Worm (Caenorhabditis elegans) whole organism, young adult: ENCODE results near the gene nhr-25.

Source experiments
- Y53F4B.3 ChIP-seq: fragments of 200-800 bp; sonication (Bioruptor generic); IDR thresholded peaks from 2 replicates; pipeline ENCODE4 v1.3.6; 2022; ENCODE audit warnings: missing genetic modification reagents, missing genetic modification characterization, missing compliant biosample characterization
- Y56A3A.18 ChIP-seq: fragments of 200-800 bp; sonication (Bioruptor generic); IDR thresholded peaks from 2 replicates; pipeline ENCODE4 v1.3.6; 2022; ENCODE audit warnings: missing genetic modification reagents, missing genetic modification characterization, missing compliant biosample characterization
- ama-1 ChIP-seq, 3 experiments: fragments of 150-350 bp in 1 of 3; sonication (generic microtip) in 2 of 3; optimal IDR thresholded peaks; 2 replicates each; lab custom pipeline; 2014 to 2018; ENCODE audit warnings: missing biosample characterization in 2 of 3, missing genetic modification characterization in 2 of 3, missing genetic modification reagents in 2 of 3
- bed-1 ChIP-seq: fragments of 200-800 bp; sonication (Bioruptor generic); IDR thresholded peaks from 2 replicates; pipeline ENCODE4 v1.3.6; 2022; ENCODE audit warnings: missing genetic modification reagents, missing genetic modification characterization, missing compliant biosample characterization
- dox-1 ChIP-seq: fragments of 200-800 bp; sonication (Bioruptor generic); IDR thresholded peaks from 2 replicates; pipeline ENCODE4 v1.3.6; 2022; ENCODE audit warnings: missing genetic modification reagents, missing genetic modification characterization, missing compliant biosample characterization
- egl-18 ChIP-seq: fragments of 200-800 bp; sonication (Bioruptor generic); IDR thresholded peaks from 2 replicates; pipeline ENCODE4 v1.3.6; 2022; ENCODE audit warnings: missing genetic modification reagents, missing genetic modification characterization, missing compliant biosample characterization
- lsy-27 ChIP-seq: sonication (generic microtip); optimal IDR thresholded peaks from 2 replicates; lab custom pipeline; 2017; ENCODE audit warnings: missing genetic modification characterization, mild to moderate bottlenecking, missing compliant biosample characterization, antibody characterized with exemption, missing genotype, borderline replicate concordance; ENCODE audit not compliant: insufficient read depth
- pha-4 ChIP-seq: fragments of 150-350 bp; sonication (generic microtip); optimal IDR thresholded peaks from 2 replicates; lab custom pipeline; 2014; ENCODE audit warnings: missing biosample characterization, missing genetic modification reagents, missing genetic modification characterization
- sea-2 ChIP-seq: fragments of 200-800 bp; sonication (Bioruptor generic); IDR thresholded peaks from 2 replicates; pipeline ENCODE4 v1.3.6; 2022; ENCODE audit warnings: missing genetic modification characterization, missing compliant biosample characterization
- sptf-2 ChIP-seq: fragments of 200-800 bp; sonication (Bioruptor generic); optimal IDR thresholded peaks from 2 replicates; lab custom pipeline; 2018; ENCODE audit warnings: mild to moderate bottlenecking, missing genetic modification characterization, missing compliant biosample characterization
- ztf-18 ChIP-seq: sonication (generic microtip); optimal IDR thresholded peaks from 2 replicates; lab custom pipeline; 2016; ENCODE audit warnings: missing genotype, mild to moderate bottlenecking, missing genetic modification characterization, missing compliant biosample characterization

ce11 chrX:12996161-12996560 is 12.1 kb upstream of the nhr-25 start:
- TF ChIP-seq dox-1 (GFP tag; lab: Robert Waterston, UW) (no peak), ztf-18 (no peak), egl-18 (GFP tag; lab: Robert Waterston, UW) (no peak), Y53F4B.3 (GFP tag; lab: Robert Waterston, UW) (no peak), pha-4 (tag; lab: Kevin White, UChicago) (no peak), sea-2 (GFP tag; lab: Robert Waterston, UW) (no peak), ama-1 (optimal IDR thresholded peaks at IDR 0.05; lab: Kevin White, UChicago) (no peak), ama-1 (GFP tag; optimal IDR thresholded peaks at IDR 0.05; lab: Kevin White, UChicago) (no peak), bed-1 (no peak), lsy-27 (tag; lab: Kevin White, UChicago) (no peak), sptf-2 (no peak), Y56A3A.18 (GFP tag; lab: Robert Waterston, UW) (no peak)
